Worm (Caenorhabditis elegans) whole organism, young adult: ENCODE data around the gene egas-2.
A peak's percentile ranks its signal among the peaks of the same experiment; 100 is the strongest.

Source experiments
- B0019.2 ChIP-seq: fragments of 200-800 bp; sonication (Bioruptor generic); conservative IDR thresholded peaks from 2 replicates; pipeline ENCODE4 v1.3.6; 2022; ENCODE audit warnings: missing genetic modification reagents, missing genetic modification characterization, missing compliant biosample characterization
- F37B4.10 ChIP-seq: fragments of 200-800 bp; sonication (Bioruptor generic); IDR thresholded peaks from 2 replicates; pipeline ENCODE4 v1.3.6; 2022; ENCODE audit warnings: missing genetic modification characterization, missing compliant biosample characterization
- Y67H2A.10 ChIP-seq: fragments of 200-800 bp; sonication (Bioruptor generic); conservative IDR thresholded peaks from 2 replicates; pipeline ENCODE4 v1.3.6; 2022; ENCODE audit warnings: missing genetic modification reagents, missing genetic modification characterization, missing compliant biosample characterization
- Y79H2A.3 ChIP-seq: fragments of 200-800 bp; sonication (Bioruptor generic); conservative IDR thresholded peaks from 2 replicates; pipeline ENCODE4 v1.3.6; 2022; ENCODE audit warnings: missing genetic modification reagents, missing genetic modification characterization, missing compliant biosample characterization
- aptf-3 ChIP-seq: fragments of 200-800 bp; sonication (Bioruptor generic); IDR thresholded peaks from 2 replicates; pipeline ENCODE4 v1.3.6; 2022; ENCODE audit warnings: missing genetic modification characterization, missing compliant biosample characterization
- athp-1 ChIP-seq: sonication (generic microtip); optimal IDR thresholded peaks from 2 replicates; lab custom pipeline; 2017; ENCODE audit warnings: mild to moderate bottlenecking, missing genetic modification characterization, missing compliant biosample characterization
- attf-3 ChIP-seq: fragments of 200-800 bp; sonication (Bioruptor generic); conservative IDR thresholded peaks from 2 replicates; pipeline ENCODE4 v1.3.6; 2022; ENCODE audit warnings: missing genetic modification reagents, missing genetic modification characterization, missing compliant biosample characterization
- attf-5 ChIP-seq: fragments of 200-800 bp; sonication (Bioruptor generic); optimal IDR thresholded peaks from 2 replicates; lab custom pipeline; 2018; ENCODE audit warnings: mild to moderate bottlenecking, missing genetic modification characterization, missing compliant biosample characterization
- bed-1 ChIP-seq: fragments of 200-800 bp; sonication (Bioruptor generic); IDR thresholded peaks from 2 replicates; pipeline ENCODE4 v1.3.6; 2022; ENCODE audit warnings: missing genetic modification reagents, missing genetic modification characterization, missing compliant biosample characterization
- ceh-100 ChIP-seq: fragments of 200-800 bp; sonication (Bioruptor generic); IDR thresholded peaks from 2 replicates; pipeline ENCODE4 v1.3.6; 2022; ENCODE audit warnings: missing genetic modification reagents, missing genetic modification characterization, missing compliant biosample characterization
- ceh-58 ChIP-seq: fragments of 200-800 bp; sonication (Bioruptor generic); IDR thresholded peaks from 2 replicates; pipeline ENCODE4 v1.3.6; 2022; ENCODE audit warnings: missing genetic modification characterization, missing compliant biosample characterization
- dpff-1 ChIP-seq: sonication (generic microtip); optimal IDR thresholded peaks from 2 replicates; lab custom pipeline; 2017; ENCODE audit warnings: mild to moderate bottlenecking, missing genetic modification characterization, missing compliant biosample characterization
- efl-1 ChIP-seq: fragments of 150-350 bp; optimal IDR thresholded peaks from 2 replicates; lab custom pipeline; 2014; ENCODE audit warnings: missing biosample characterization, missing genetic modification reagents, missing genetic modification characterization
- ekl-4 ChIP-seq: fragments of 200-800 bp; sonication (Bioruptor generic); IDR thresholded peaks from 2 replicates; pipeline ENCODE4 v1.3.6; 2022; ENCODE audit warnings: missing genetic modification reagents, missing genetic modification characterization, missing compliant biosample characterization
- fkh-3 ChIP-seq: sonication (generic microtip); optimal IDR thresholded peaks from 2 replicates; lab custom pipeline; 2016; ENCODE audit warnings: mild to moderate bottlenecking, missing genetic modification characterization, missing compliant biosample characterization
- gei-17 ChIP-seq: fragments of 200-800 bp; sonication (Bioruptor generic); optimal IDR thresholded peaks from 2 replicates; lab custom pipeline; 2018; ENCODE audit warnings: mild to moderate bottlenecking, missing genetic modification characterization, missing compliant biosample characterization
- lag-1 ChIP-seq: fragments of 200-800 bp; sonication (Bioruptor generic); IDR thresholded peaks from 2 replicates; pipeline ENCODE4 v1.3.6; 2022; ENCODE audit warnings: missing genetic modification reagents, missing genetic modification characterization, missing compliant biosample characterization
- mcd-1 ChIP-seq: fragments of 200-800 bp; sonication (Bioruptor generic); IDR thresholded peaks from 2 replicates; pipeline ENCODE4 v1.3.6; 2022; ENCODE audit warnings: missing genetic modification reagents, missing genetic modification characterization, missing compliant biosample characterization
- mel-28 ChIP-seq: sonication (generic microtip); optimal IDR thresholded peaks from 2 replicates; lab custom pipeline; 2016; ENCODE audit warnings: borderline replicate concordance, mild to moderate bottlenecking, missing genetic modification characterization, missing compliant biosample characterization
- mes-4 ChIP-seq: sonication (generic microtip); optimal IDR thresholded peaks from 2 replicates; lab custom pipeline; 2016; ENCODE audit warnings: missing genotype, missing genetic modification characterization, missing compliant biosample characterization
- nfya-1 ChIP-seq: sonication (generic microtip); optimal IDR thresholded peaks from 2 replicates; lab custom pipeline; 2017; ENCODE audit warnings: antibody characterized with exemption, missing compliant biosample characterization, missing genetic modification characterization, borderline replicate concordance; ENCODE audit not compliant: insufficient read depth
- nfyb-1 ChIP-seq: fragments of 200-800 bp; sonication (Bioruptor generic); IDR thresholded peaks from 2 replicates; pipeline ENCODE4 v1.3.6; 2022; ENCODE audit warnings: missing genetic modification reagents, missing genetic modification characterization, missing compliant biosample characterization
- nhr-120 ChIP-seq: fragments of 200-800 bp; sonication (Bioruptor generic); IDR thresholded peaks from 2 replicates; pipeline ENCODE4 v1.3.6; 2022; ENCODE audit warnings: missing genetic modification characterization, missing compliant biosample characterization
- nhr-80 ChIP-seq: sonication (generic microtip); optimal IDR thresholded peaks from 2 replicates; lab custom pipeline; 2016; ENCODE audit warnings: missing genetic modification characterization, missing compliant biosample characterization
- rcor-1 ChIP-seq: fragments of 200-800 bp; sonication (Bioruptor generic); IDR thresholded peaks from 2 replicates; pipeline ENCODE4 v1.3.6; 2022; ENCODE audit warnings: missing genetic modification reagents, missing genetic modification characterization, missing compliant biosample characterization
- snpc-1.3 ChIP-seq: sonication (generic microtip); optimal IDR thresholded peaks from 2 replicates; lab custom pipeline; 2017; ENCODE audit warnings: missing genetic modification characterization, mild to moderate bottlenecking, missing compliant biosample characterization, antibody characterized with exemption, moderate library complexity, missing genotype, missing genetic modification reagents; ENCODE audit not compliant: insufficient read depth
- snpc-4 ChIP-seq, 5 experiments: fragments of 150-350 bp in 1 of 5; sonication (generic microtip) in 4 of 5; optimal IDR thresholded peaks; 2 replicates each; lab custom pipeline; 2014 to 2018; ENCODE audit warnings: missing genetic modification characterization in 5 of 5, missing biosample characterization in 3 of 5, antibody characterized with exemption in 2 of 5, mild to moderate bottlenecking in 2 of 5, missing compliant biosample characterization in 2 of 5, missing genotype in 2 of 5, moderate library complexity in 2 of 5, missing genetic modification reagents in 1 of 5
- somi-1 ChIP-seq: fragments of 200-800 bp; sonication (Bioruptor generic); optimal IDR thresholded peaks from 2 replicates; lab custom pipeline; 2018; ENCODE audit warnings: mild to moderate bottlenecking, missing genetic modification characterization, missing compliant biosample characterization
- tbx-9 ChIP-seq: sonication (generic microtip); optimal IDR thresholded peaks from 2 replicates; lab custom pipeline; 2016; ENCODE audit warnings: borderline replicate concordance, missing genetic modification characterization, inconsistent platforms, missing compliant biosample characterization
- zfh-2 ChIP-seq: fragments of 200-800 bp; sonication (Bioruptor generic); conservative IDR thresholded peaks from 2 replicates; pipeline ENCODE4 v1.3.6; 2022; ENCODE audit warnings: missing genetic modification reagents, missing genetic modification characterization, missing compliant biosample characterization
- zim-3 ChIP-seq: sonication (generic microtip); optimal IDR thresholded peaks from 2 replicates; lab custom pipeline; 2017; ENCODE audit warnings: mild to moderate bottlenecking, missing genetic modification characterization, moderate library complexity, missing compliant biosample characterization
- ztf-22 ChIP-seq: fragments of 200-800 bp; sonication (Bioruptor generic); optimal IDR thresholded peaks from 2 replicates; lab custom pipeline; 2018; ENCODE audit warnings: mild to moderate bottlenecking, missing genetic modification characterization, moderate library complexity, missing compliant biosample characterization
- ztf-28 ChIP-seq: fragments of 200-800 bp; sonication (Bioruptor generic); IDR thresholded peaks from 2 replicates; pipeline ENCODE4 v1.3.6; 2022; ENCODE audit warnings: missing genetic modification reagents, missing genetic modification characterization, missing compliant biosample characterization
- ztf-3 ChIP-seq: fragments of 200-800 bp; sonication (Bioruptor generic); optimal IDR thresholded peaks from 2 replicates; lab custom pipeline; 2018; ENCODE audit warnings: mild to moderate bottlenecking, missing genetic modification characterization, missing compliant biosample characterization

The egas-2 gene

DNA sequence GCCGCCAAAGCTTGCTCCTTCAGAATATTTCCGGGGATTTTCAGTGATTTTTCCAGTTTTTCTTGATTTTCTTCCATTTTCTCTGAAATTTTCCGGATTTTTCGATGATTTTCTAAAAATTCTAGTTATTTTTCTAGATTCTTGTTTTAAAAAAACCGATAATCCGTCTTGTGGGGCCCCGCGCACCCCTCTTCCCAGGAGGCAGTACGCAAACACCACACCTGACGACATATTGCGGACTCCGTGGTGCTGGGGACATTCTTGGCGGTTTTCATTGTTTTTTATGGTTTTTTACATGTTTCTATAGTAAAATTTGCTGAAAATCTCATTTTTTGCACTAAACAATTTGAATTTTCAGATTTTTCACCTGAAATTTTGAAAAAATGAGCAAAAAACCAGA, 39.5 kb downstream of the egas-2 start, which contains the start of the genes ubc-19 and Y69H2.7 (continued):
- TF ChIP-seq gei-17 (GFP tag; lab: Kevin White, UChicago) = no peak

- TF ChIP-seq F37B4.10 (GFP tag; lab: Robert Waterston, UW) = no peak
- TF ChIP-seq snpc-4 (GFP tag; optimal IDR thresholded peaks at IDR 0.05; lab: Kevin White, UChicago) = no peak
- no peak for TF ChIP-seq snpc-4 (tag; optimal IDR thresholded peaks at IDR 0.05; lab: Kevin White, UChicago)
- no peak for TF ChIP-seq rcor-1 (GFP tag; lab: Robert Waterston, UW)
- TF ChIP-seq zfh-2 = peak; percentile 71
Measured at ce11 chrV:18695469-18695868, 45.3 kb downstream of the egas-2 start.

DNA sequence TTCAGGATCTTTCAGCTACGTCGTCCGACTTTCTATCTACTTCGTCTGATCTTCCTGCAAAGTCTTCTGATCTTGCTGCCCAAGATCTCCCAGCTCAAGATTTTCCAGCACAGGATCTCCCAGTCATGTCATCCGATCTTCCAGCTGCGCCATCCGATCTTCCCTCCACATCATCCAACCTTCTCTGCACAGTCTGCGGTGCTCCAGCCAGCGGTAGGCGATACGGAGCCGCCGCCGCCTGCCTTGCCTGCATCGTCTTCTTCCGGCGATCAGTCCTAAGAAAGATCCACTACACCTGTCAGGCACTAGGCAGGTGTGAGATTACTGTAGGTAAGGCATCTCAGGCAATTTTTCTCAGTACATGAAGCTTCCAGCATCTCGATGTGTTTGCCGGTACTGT, 49.2 kb downstream of the egas-2 start, which contains the start of gene nhr-241:
Gene nhr-241 (plus strand): TSS at position 126 of the 400 bp plus-strand sequence.
- TF ChIP-seq nhr-120 = 0 out of 2 replicates have a peak, but pooled peaks have one; percentile 37
- no peak for TF ChIP-seq Y67H2A.10 (GFP tag; lab: Robert Waterston, UW)
- TF ChIP-seq zfh-2 = peak; percentile 84

ce11 chrV:18701306-18701705, 51.2 kb downstream of the egas-2 start, which contains the start of gene Y69H2.9:
Y69H2.9 (plus strand) TSS chrV:18701538.
- no peak for TF ChIP-seq dpff-1 (tag; lab: Kevin White, UChicago)
- TF ChIP-seq ztf-28 (GFP tag; lab: Robert Waterston, UW) = no peak
- no peak for TF ChIP-seq mel-28 (tag; lab: Kevin White, UChicago)
- TF ChIP-seq attf-3 (GFP tag; lab: Robert Waterston, UW) = 0 out of 2 replicates have a peak, but pooled peaks have one; percentile 22
- TF ChIP-seq athp-1 (tag; lab: Kevin White, UChicago) = no peak
- peak; percentile 78 for TF ChIP-seq nhr-80 (tag; lab: Kevin White, UChicago)
- no peak for TF ChIP-seq efl-1 (GFP tag; lab: Kevin White, UChicago)
- no peak for TF ChIP-seq mes-4 (tag; lab: Kevin White, UChicago)
- no peak for TF ChIP-seq bed-1 (GFP tag; lab: Robert Waterston, UW)

- TF ChIP-seq nfyb-1 (no peak), ztf-3 (GFP tag; lab: Kevin White, UChicago) (no peak), lag-1 (GFP tag; lab: Robert Waterston, UW) (0 out of 2 replicates have a peak, but pooled peaks have one; percentile 39), snpc-1.3 (tag; lab: Kevin White, UChicago) (no peak), efl-1 (GFP tag; lab: Kevin White, UChicago) (no peak), bed-1 (GFP tag; lab: Robert Waterston, UW) (0 out of 2 replicates have a peak, but pooled peaks have one; percentile 37), nhr-120 (0 out of 2 replicates have a peak, but pooled peaks have one; percentile 65), tbx-9 (no peak), ztf-22 (GFP tag; lab: Kevin White, UChicago) (no peak), ekl-4 (GFP tag; lab: Robert Waterston, UW) (no peak), B0019.2 (GFP tag; lab: Robert Waterston, UW) (no peak), fkh-3 (tag; lab: Kevin White, UChicago) (no peak), nfya-1 (peak; percentile 66), ztf-28 (GFP tag; lab: Robert Waterston, UW) (no peak), somi-1 (GFP tag; lab: Kevin White, UChicago) (peak; percentile 20), Y79H2A.3 (GFP tag; lab: Robert Waterston, UW) (no peak), mcd-1 (0 out of 2 replicates have a peak, but pooled peaks have one; percentile 35), ceh-58 (GFP tag; lab: Robert Waterston, UW) (peak; percentile 88), zim-3 (tag; lab: Kevin White, UChicago) (no peak), athp-1 (tag; lab: Kevin White, UChicago) (no peak), ceh-100 (no peak), attf-5 (GFP tag; lab: Kevin White, UChicago) (no peak), aptf-3 (GFP tag; lab: Robert Waterston, UW) (peak; percentile 56; the same call in 1 of the 2 replicates)
Measured at ce11 chrV:18705319-18706062, 55.3 kb downstream of the egas-2 start.
